Worm (Caenorhabditis elegans) whole organism, L2 larva: ENCODE measurements around the gene mib-1.

ENCODE experiments used
- F13H6.1 ChIP-seq: sonication (generic microtip); optimal IDR thresholded peaks from 2 replicates; lab custom pipeline; 2016; ENCODE audit warnings: missing genetic modification characterization, missing compliant biosample characterization
- alr-1 ChIP-seq: fragments of 150-350 bp; optimal IDR thresholded peaks from 2 replicates; lab custom pipeline; 2014; ENCODE audit warnings: missing biosample characterization, missing genetic modification characterization
- ama-1 ChIP-seq: fragments of 150-350 bp; optimal IDR thresholded peaks from 2 replicates; lab custom pipeline; 2018; ENCODE audit warnings: inconsistent platforms
- lin-39 ChIP-seq: fragments of 150-350 bp; optimal IDR thresholded peaks from 2 replicates; lab custom pipeline; 2014; ENCODE audit warnings: missing biosample characterization, missing genetic modification reagents, missing genetic modification characterization
- nhr-11 ChIP-seq: fragments of 150-350 bp; optimal IDR thresholded peaks from 2 replicates; lab custom pipeline; 2014; ENCODE audit warnings: missing biosample characterization, missing genetic modification characterization
- nhr-6 ChIP-seq: fragments of 150-350 bp; optimal IDR thresholded peaks from 2 replicates; lab custom pipeline; 2014; ENCODE audit warnings: missing biosample characterization, missing genetic modification characterization
- snpc-4 ChIP-seq: fragments of 150-350 bp; optimal IDR thresholded peaks from 2 replicates; lab custom pipeline; 2014; ENCODE audit warnings: missing biosample characterization, missing genetic modification characterization
- unc-39 ChIP-seq: fragments of 150-350 bp; optimal IDR thresholded peaks from 2 replicates; lab custom pipeline; 2014; ENCODE audit warnings: missing biosample characterization, missing genetic modification characterization
- unc-55 ChIP-seq: fragments of 150-350 bp; sonication (generic microtip); optimal IDR thresholded peaks from 3 replicates; lab custom pipeline; 2014; ENCODE audit warnings: missing biosample characterization, missing genetic modification reagents, missing genetic modification characterization
- zag-1 ChIP-seq: fragments of 150-350 bp; optimal IDR thresholded peaks from 2 replicates; lab custom pipeline; 2014; ENCODE audit warnings: missing biosample characterization, missing genetic modification characterization

DNA sequence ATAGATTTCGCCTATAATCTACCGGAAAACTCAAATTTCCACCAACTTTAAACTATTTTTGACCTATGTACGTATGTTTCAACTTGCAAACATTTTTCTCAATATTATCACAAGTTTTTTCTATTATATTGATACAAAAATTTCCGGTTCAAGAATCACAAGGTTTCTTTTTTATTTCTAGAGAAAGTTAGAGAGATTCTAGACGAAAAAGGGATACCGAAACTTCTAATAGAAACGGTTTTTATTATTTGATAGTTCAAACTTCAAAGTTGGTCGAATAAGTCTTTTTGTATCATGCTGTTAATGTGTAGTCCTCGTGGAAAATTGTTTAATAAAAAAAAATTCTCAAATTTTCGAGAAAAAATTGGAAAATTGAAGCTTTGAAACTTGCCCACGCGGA, 35.4 kb downstream of the mib-1 start:
- no peak for TF ChIP-seq nhr-11 (tag; lab: Kevin White, UChicago)
- no peak for TF ChIP-seq unc-55
- no peak for TF ChIP-seq snpc-4 (tag; lab: Kevin White, UChicago)
- no peak for TF ChIP-seq F13H6.1 (tag; lab: Kevin White, UChicago)
- TF ChIP-seq lin-39 (tag; lab: Kevin White, UChicago), result no peak
- no peak for TF ChIP-seq nhr-6
- TF ChIP-seq alr-1, result no peak
- no peak for TF ChIP-seq ama-1 (lab: Kevin White, UChicago)
- TF ChIP-seq zag-1 (tag; lab: Kevin White, UChicago), result no peak
- TF ChIP-seq unc-39, result no peak
